Fruit fly (Drosophila melanogaster) whole organism: ENCODE measurements around the gene CG3355.

Experiments used
- CG8478 ChIP-seq: fragments of >200 bp; optimal IDR thresholded peaks from 2 replicates; lab custom pipeline; 2018; ENCODE audit warnings: inconsistent platforms
- Dll ChIP-seq: fragments of >200 bp; optimal IDR thresholded peaks from 2 replicates; lab custom pipeline; 2017
- EcR ChIP-seq, 2 experiments: fragments of >200 bp; optimal IDR thresholded peaks; 2 replicates each; lab custom pipeline; 2017; ENCODE audit warnings: missing biosample characterization in 2 of 2, missing genetic modification characterization in 2 of 2, missing genetic modification reagents in 2 of 2
- pan ChIP-seq: fragments of >200 bp; optimal IDR thresholded peaks from 2 replicates; lab custom pipeline; 2017
- psq ChIP-seq: fragments of >200 bp; optimal IDR thresholded peaks from 2 replicates; lab custom pipeline; 2017
- usp ChIP-seq: fragments of >200 bp; optimal IDR thresholded peaks from 2 replicates; lab custom pipeline; 2017; ENCODE audit warnings: missing biosample characterization, missing genetic modification characterization, mixed read lengths

The CG3355 gene

DNA sequence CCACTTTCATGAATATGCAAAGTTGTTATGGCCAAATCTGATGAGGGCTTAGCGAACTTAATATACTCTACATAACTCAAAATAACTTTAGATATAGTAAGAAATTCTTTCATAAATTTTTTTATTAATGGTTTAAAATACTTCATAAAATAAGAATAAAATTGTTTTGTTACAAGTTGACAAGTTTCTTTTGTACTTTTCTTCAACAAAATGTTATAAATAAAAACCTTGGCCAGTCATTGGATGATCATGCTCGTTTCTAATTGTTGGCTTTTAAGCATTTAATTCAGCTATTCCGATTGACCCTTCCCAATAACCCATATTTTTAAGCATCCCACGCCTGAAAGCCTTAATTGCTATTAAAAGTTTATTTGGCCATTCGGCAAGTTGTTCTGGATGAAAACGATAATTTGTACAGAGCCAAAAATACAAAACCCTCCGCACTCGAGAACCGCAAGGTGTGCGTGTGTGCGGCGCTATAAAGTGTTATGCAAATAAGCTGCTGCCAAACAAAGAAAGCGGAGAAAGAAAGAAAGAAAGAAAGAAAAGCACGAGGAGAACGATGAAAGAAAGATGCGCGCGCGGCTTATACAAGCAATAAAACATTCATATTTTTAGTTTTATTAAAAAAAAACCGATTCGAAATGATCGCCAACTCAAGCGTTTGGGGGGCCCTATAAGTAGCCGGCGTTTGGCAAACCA, at the start of gene CG3355:
Gene CG3355 (plus strand): TSS at position 652 of the 702 bp plus-strand sequence.
- no peak for TF ChIP-seq psq (lab: Kevin White, UChicago)

DNA sequence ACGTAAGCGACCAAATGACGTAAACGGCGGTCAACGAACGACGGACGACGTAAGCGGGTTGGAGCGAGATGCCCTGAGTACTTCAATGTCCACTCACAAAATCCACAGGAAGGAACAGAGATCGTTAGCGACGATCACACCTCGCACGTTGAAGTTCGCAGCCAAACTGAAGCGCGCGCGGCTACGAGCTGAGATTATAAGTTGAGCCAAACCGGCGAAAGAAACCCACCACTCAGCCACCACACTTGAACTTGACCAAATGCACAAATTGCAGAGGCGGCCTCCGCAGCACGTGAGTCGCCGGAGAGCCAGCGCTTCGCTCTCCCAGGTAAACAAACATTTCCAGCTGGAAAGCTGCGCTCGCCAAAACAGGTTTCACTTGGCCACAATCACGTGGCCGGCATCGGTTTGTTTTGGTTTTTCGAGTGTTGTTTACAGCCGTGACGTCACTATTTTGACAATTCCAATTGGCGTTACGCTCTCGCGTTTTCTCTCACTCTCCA, 37.0 kb upstream of the CG3355 start, which contains the start of gene dpy:
Gene dpy (minus strand): TSS at position 161 of the 503 bp plus-strand sequence.
- TF ChIP-seq pan (lab: Kevin White, UChicago) (no peak), EcR (GFP tag; optimal IDR thresholded peaks at IDR 0.05; lab: Kevin White, UChicago) (peak in 1 of 2 experiments; percentile 74), CG8478 (no peak), Dll (lab: Kevin White, UChicago) (no peak)

DNA sequence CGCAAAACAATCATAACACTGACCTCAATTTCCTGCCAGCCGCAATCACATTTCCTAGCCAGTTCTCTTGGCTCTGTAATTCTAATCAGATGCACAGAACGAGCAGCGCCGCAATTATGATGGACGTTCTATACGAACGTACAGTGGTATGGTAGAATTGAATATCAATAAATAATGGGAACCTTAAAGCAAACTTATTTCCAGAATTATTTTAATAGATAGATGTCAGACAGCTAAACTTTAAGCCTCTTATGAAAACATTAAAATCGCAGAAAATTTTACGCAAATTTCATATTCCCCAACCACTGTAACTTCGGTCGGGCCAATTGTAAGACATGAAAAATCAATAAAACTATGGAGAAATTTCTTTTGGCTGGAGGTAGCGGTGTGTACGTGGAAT, 32.0 kb upstream of the CG3355 start:
- TF ChIP-seq usp (GFP tag; lab: Kevin White, UChicago) (no peak), CG8478 (no peak), pan (lab: Kevin White, UChicago) (no peak), psq (lab: Kevin White, UChicago) (no peak), EcR (GFP tag; optimal IDR thresholded peaks at IDR 0.05; lab: Kevin White, UChicago) (no peak), Dll (lab: Kevin White, UChicago) (no peak)

DNA sequence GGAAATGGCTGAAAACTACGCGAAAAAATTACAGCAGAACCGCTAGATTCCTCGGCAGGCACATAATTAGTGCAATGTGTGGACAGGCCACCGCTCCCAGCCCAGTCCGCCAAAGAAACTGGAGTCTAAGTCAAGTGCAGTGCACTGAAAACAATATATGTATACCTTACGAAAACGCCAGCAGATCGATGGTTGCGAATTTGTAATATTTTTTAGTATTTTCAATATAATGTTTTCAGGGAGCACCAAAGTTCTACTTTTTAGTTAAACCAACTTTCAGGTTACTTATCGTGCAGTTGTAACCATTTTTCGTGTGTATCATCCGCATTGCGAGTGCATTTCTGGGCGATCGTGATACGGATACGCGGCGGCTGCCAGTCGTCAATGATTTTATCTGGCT, 29.3 kb upstream of the CG3355 start:
- TF ChIP-seq psq (lab: Kevin White, UChicago), result no peak
- TF ChIP-seq usp (GFP tag; lab: Kevin White, UChicago), result no peak
- TF ChIP-seq pan (lab: Kevin White, UChicago), result no peak
- no peak for TF ChIP-seq EcR (GFP tag; optimal IDR thresholded peaks at IDR 0.05; lab: Kevin White, UChicago)
- no peak for TF ChIP-seq Dll (lab: Kevin White, UChicago)
- TF ChIP-seq CG8478, result no peak

DNA sequence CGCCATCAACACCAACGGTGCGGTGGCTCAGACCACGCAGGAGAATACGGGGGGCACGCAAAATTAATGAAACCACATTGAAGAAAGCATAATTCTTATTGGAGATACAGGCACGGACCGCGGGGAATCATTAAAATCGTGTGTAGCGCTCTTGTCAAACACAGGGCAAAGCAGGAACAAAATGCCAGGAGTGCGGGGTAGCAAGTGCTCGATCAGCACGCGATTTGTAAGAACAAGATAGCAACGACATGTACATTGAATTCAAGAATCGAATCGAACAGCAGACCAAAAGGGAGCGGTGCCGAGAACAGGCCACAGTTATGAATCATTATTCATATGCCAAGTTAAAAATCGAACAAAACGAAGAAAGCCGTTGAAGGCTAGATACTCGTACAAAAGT, 24.2 kb upstream of the CG3355 start:
- TF ChIP-seq psq (lab: Kevin White, UChicago), result no peak
- TF ChIP-seq usp (GFP tag; lab: Kevin White, UChicago), result no peak
- TF ChIP-seq pan (lab: Kevin White, UChicago), result no peak
- no peak for TF ChIP-seq CG8478
- TF ChIP-seq Dll (lab: Kevin White, UChicago), result no peak
- no peak for TF ChIP-seq EcR (GFP tag; optimal IDR thresholded peaks at IDR 0.05; lab: Kevin White, UChicago)

DNA sequence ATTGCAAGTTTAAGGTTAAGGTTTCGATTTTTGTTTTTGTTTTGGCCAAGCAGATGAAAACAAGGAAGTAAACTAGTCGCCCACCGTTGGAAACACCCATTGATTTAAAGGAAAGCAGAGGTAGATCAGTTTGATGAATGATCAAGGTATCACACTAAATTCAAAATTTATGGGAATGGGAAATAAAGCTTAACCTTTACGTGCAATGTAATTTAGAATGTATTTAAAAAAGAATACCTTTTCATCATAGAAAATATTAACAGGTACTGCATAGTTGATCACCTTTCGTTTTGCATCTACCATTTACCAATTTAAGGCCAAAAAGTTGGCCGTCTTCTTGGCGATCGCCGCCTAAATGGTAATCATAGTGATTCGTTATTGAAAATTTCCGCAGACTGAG, 18.2 kb upstream of the CG3355 start:
- TF ChIP-seq CG8478 (no peak), Dll (lab: Kevin White, UChicago) (no peak), psq (lab: Kevin White, UChicago) (no peak), EcR (GFP tag; optimal IDR thresholded peaks at IDR 0.05; lab: Kevin White, UChicago) (no peak), pan (lab: Kevin White, UChicago) (no peak), usp (GFP tag; lab: Kevin White, UChicago) (no peak)

DNA sequence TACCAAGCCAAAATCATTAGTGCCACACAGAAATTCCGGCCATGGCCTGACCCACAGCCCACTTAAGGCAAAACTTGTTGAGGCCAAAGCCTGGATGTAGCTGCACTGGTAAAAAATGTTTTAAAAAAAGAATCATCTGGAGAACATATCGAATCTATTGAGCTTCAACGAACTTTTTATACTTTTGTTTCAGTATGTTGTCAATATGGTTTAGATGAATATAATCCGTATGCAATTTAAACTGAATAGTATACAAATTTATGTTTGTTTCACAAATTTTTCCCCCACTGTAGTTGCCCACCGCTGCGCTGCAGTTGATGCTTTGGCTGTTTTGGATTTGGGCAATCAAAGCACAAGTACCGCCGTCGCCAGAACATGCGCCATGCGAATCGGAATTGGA, 15.8 kb upstream of the CG3355 start:
- TF ChIP-seq pan (lab: Kevin White, UChicago) (no peak), usp (GFP tag; lab: Kevin White, UChicago) (no peak), EcR (GFP tag; optimal IDR thresholded peaks at IDR 0.05; lab: Kevin White, UChicago) (no peak), Dll (lab: Kevin White, UChicago) (no peak), CG8478 (no peak), psq (lab: Kevin White, UChicago) (no peak)

DNA sequence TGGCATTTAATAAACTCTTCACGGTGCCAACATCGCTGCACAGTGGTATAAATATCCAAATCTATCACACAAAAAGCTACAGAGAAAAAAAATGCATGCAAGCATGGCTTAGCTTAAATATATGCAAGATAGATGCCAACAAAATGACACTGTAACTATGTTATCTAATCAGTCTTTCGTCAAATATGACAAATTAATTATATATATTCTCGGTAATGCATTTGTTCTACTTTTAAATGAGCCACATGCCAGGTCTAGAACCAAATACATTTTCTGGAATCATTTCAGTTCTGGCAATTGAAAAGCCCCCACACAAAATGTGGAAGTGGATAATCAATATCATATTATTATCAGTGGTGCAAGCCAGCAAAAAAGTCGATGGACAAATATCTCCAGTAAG, 10.2 kb upstream of the CG3355 start, which contains the start of gene BG642163:
Gene BG642163 (plus strand): TSS at position 301 of the 400 bp plus-strand sequence.
- TF ChIP-seq CG8478 (no peak), Dll (lab: Kevin White, UChicago) (no peak), usp (GFP tag; lab: Kevin White, UChicago) (no peak), psq (lab: Kevin White, UChicago) (no peak)

DNA sequence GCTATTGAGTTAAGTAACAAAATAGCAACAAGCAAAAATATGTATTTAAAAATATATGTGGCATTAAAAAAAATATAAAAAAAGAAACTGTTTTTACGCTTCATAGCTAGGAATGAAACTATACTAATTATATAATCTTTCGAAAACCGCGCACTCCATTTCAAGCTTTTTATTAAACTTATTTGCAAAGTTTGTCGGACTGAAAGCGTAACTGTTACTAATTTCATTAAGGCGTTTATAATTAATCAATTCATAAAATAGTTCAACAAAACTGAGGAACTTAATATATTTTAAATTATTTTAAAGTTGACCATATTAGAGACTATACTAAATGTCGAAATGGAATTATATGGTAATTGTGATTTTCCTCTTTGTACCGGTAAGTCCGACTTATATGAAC, 8.5 kb upstream of the CG3355 start, which contains the start of gene CG15635:
Gene CG15635 (plus strand): TSS at position 301 of the 400 bp plus-strand sequence.
- TF ChIP-seq usp (GFP tag; lab: Kevin White, UChicago), result no peak
- no peak for TF ChIP-seq EcR (GFP tag; optimal IDR thresholded peaks at IDR 0.05; lab: Kevin White, UChicago)
- TF ChIP-seq CG8478, result no peak
- no peak for TF ChIP-seq pan (lab: Kevin White, UChicago)
- no peak for TF ChIP-seq psq (lab: Kevin White, UChicago)
- no peak for TF ChIP-seq Dll (lab: Kevin White, UChicago)

DNA sequence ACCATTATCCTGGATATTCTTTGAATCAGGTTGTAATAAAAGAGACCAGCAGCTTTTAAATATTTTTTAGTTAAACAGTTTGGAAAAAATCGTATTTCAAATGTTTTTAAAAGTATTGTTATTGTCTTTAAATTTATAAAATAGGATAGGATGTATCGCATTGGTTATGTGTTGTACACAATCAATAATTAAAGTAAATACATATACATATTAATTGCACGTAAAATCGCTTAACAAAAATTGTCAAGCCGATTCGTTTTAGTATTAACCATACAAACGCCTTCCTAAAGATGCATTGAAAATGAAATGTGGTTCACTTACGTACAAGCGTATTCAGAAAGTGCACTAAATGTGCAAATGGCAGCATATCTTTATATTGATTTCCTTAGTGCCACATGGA, 4.5 kb upstream of the CG3355 start, which contains the start of gene CG43798:
Gene CG43798 (plus strand): TSS at position 301 of the 400 bp plus-strand sequence.
- TF ChIP-seq CG8478 (no peak), psq (lab: Kevin White, UChicago) (no peak), pan (lab: Kevin White, UChicago) (no peak), usp (GFP tag; lab: Kevin White, UChicago) (no peak), EcR (GFP tag; optimal IDR thresholded peaks at IDR 0.05; lab: Kevin White, UChicago) (no peak)

DNA sequence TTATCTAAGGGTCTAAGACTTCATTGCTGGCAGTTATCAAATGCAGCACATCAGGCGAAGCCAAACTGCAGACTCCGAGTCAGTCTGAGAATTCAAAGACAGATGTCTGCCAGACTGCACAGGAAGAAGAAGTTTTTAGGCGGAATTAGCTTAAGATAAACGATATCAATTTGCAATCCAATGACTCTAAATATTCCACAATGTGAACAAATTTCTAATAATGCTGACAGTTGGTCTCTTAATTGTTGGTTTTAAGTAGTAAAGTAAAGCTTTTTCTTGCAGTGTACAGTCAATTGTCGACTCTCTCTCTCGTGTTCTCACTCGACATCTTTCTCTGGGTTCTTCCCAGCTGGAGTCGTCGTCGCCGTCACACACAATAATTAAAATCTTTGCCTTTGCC, 2.4 kb upstream of the CG3355 start:
- TF ChIP-seq usp (GFP tag; lab: Kevin White, UChicago), result no peak
- TF ChIP-seq EcR (GFP tag; optimal IDR thresholded peaks at IDR 0.05; lab: Kevin White, UChicago), result peak in 1 of 2 experiments; percentile 3

DNA sequence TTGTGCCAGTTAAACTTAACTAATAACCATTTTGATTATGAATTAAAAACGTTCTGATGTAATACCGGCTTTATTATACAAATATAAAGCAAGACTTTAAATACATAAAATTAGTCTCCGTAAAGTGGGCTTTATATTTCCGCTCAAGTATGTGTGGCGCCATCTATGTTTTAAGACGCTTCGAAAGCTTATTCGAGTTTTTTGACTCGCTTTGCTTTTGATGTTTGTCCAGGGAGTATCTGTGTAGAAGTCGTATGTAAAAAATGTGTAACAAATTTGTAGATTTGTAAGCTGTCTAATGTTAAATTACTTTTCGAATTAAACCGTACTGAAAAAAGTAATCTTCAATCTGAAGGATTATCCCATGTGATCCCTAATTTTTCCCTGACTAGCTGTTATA, 9.7 kb downstream of the CG3355 start:
- no peak for TF ChIP-seq pan (lab: Kevin White, UChicago)
- TF ChIP-seq usp (GFP tag; lab: Kevin White, UChicago), result no peak
- TF ChIP-seq psq (lab: Kevin White, UChicago), result no peak
- no peak for TF ChIP-seq CG8478
- TF ChIP-seq Dll (lab: Kevin White, UChicago), result no peak
- TF ChIP-seq EcR (GFP tag; optimal IDR thresholded peaks at IDR 0.05; lab: Kevin White, UChicago), result no peak
